Worm (Caenorhabditis elegans) whole organism, L1 larva: ENCODE results near the gene K06A4.2.

ENCODE experiments used
- C16A3.4 ChIP-seq: fragments of 150-350 bp; optimal IDR thresholded peaks from 2 replicates; lab custom pipeline; 2014; ENCODE audit warnings: missing biosample characterization, missing genetic modification characterization
- blmp-1 ChIP-seq: fragments of 150-350 bp; optimal IDR thresholded peaks from 2 replicates; lab custom pipeline; 2014; ENCODE audit warnings: missing biosample characterization, missing genetic modification characterization
- ceh-8 ChIP-seq: fragments of 200-800 bp; sonication (Bioruptor generic); optimal IDR thresholded peaks from 2 replicates; lab custom pipeline; 2018; ENCODE audit warnings: mild to moderate bottlenecking, missing genetic modification characterization, moderate library complexity, missing compliant biosample characterization
- ces-1 ChIP-seq: fragments of 150-350 bp; optimal IDR thresholded peaks from 2 replicates; lab custom pipeline; 2014; ENCODE audit warnings: missing biosample characterization, missing genetic modification reagents, missing genetic modification characterization
- dpl-1 ChIP-seq, 3 experiments: fragments of 150-350 bp in 2 of 3; sonication (generic microtip) in 1 of 3; optimal IDR thresholded peaks; 2 replicates each; lab custom pipeline; 2014 to 2017; ENCODE audit warnings: missing biosample characterization in 3 of 3, missing genetic modification characterization in 3 of 3, missing genetic modification reagents in 3 of 3
- dsc-1 ChIP-seq: sonication (generic microtip); optimal IDR thresholded peaks from 2 replicates; lab custom pipeline; 2016; ENCODE audit warnings: mild to moderate bottlenecking, missing genetic modification characterization, missing compliant biosample characterization
- efl-3 ChIP-seq: fragments of 200-800 bp; sonication (Bioruptor generic); optimal IDR thresholded peaks from 2 replicates; lab custom pipeline; 2018; ENCODE audit warnings: mild to moderate bottlenecking, missing genetic modification characterization, missing compliant biosample characterization
- elt-2 ChIP-seq: sonication (generic microtip); optimal IDR thresholded peaks from 2 replicates; lab custom pipeline; 2016; ENCODE audit warnings: missing genetic modification characterization, mild to moderate bottlenecking, inconsistent platforms, missing compliant biosample characterization, missing genetic modification reagents
- fos-1 ChIP-seq: fragments of 150-350 bp; optimal IDR thresholded peaks from 2 replicates; lab custom pipeline; 2014; ENCODE audit warnings: missing biosample characterization, missing genetic modification characterization
- hlh-17 ChIP-seq: fragments of 200-800 bp; sonication (Bioruptor generic); optimal IDR thresholded peaks from 2 replicates; lab custom pipeline; 2018; ENCODE audit warnings: missing genetic modification characterization, mild to moderate bottlenecking, missing compliant biosample characterization, moderate library complexity, borderline replicate concordance
- hlh-4 ChIP-seq: sonication (generic microtip); optimal IDR thresholded peaks from 2 replicates; lab custom pipeline; 2016; ENCODE audit warnings: mild to moderate bottlenecking, missing genetic modification characterization, missing compliant biosample characterization
- hpl-2 ChIP-seq: fragments of 150-350 bp; optimal IDR thresholded peaks from 2 replicates; lab custom pipeline; 2014; ENCODE audit warnings: missing biosample characterization, missing genetic modification reagents, missing genetic modification characterization
- isw-1 ChIP-seq: fragments of 200-800 bp; sonication (Bioruptor generic); IDR thresholded peaks from 2 replicates; pipeline ENCODE4 v1.3.6; 2022; ENCODE audit warnings: missing genetic modification characterization, missing compliant biosample characterization
- lin-13 ChIP-seq: fragments of 150-350 bp; optimal IDR thresholded peaks from 2 replicates; lab custom pipeline; 2014; ENCODE audit warnings: missing biosample characterization, missing genetic modification reagents, missing genetic modification characterization
- lin-14 ChIP-seq: fragments of 200-800 bp; sonication (Bioruptor generic); optimal IDR thresholded peaks from 2 replicates; lab custom pipeline; 2018; ENCODE audit warnings: mild to moderate bottlenecking, missing genetic modification characterization, moderate library complexity, missing compliant biosample characterization
- lin-35 ChIP-seq, 2 experiments: fragments of 150-350 bp; optimal IDR thresholded peaks; 2 replicates each; lab custom pipeline; 2014; ENCODE audit warnings: missing biosample characterization in 2 of 2, missing genetic modification characterization in 2 of 2, missing genetic modification reagents in 2 of 2
- lir-3 ChIP-seq: sonication (generic microtip); optimal IDR thresholded peaks from 2 replicates; lab custom pipeline; 2016; ENCODE audit warnings: mild to moderate bottlenecking, missing genetic modification characterization, moderate library complexity, missing compliant biosample characterization; ENCODE audit not compliant: poor library complexity
- lsy-2 ChIP-seq, 2 experiments: fragments of 150-350 bp; optimal IDR thresholded peaks; 2 replicates each; lab custom pipeline; 2014; ENCODE audit warnings: missing biosample characterization in 2 of 2, missing genetic modification characterization in 2 of 2
- mab-9 ChIP-seq: fragments of 200-800 bp; sonication (Bioruptor generic); IDR thresholded peaks from 2 replicates; pipeline ENCODE4 v1.3.6; 2022; ENCODE audit warnings: missing genetic modification reagents, missing genetic modification characterization, missing compliant biosample characterization
- mdl-1 ChIP-seq, 2 experiments: fragments of 150-350 bp; optimal IDR thresholded peaks; 2 replicates each; lab custom pipeline; 2014 to 2017; ENCODE audit warnings: missing biosample characterization in 2 of 2, missing genetic modification characterization in 2 of 2, inconsistent platforms in 1 of 2
- nhr-12 ChIP-seq: sonication (generic microtip); optimal IDR thresholded peaks from 2 replicates; lab custom pipeline; 2017; ENCODE audit warnings: missing biosample characterization, missing genetic modification characterization
- nhr-19 ChIP-seq: fragments of 200-800 bp; sonication (Bioruptor generic); conservative IDR thresholded peaks from 2 replicates; pipeline ENCODE4 v1.3.6; 2022; ENCODE audit warnings: missing genetic modification characterization, missing compliant biosample characterization
- nhr-20 ChIP-seq: sonication (generic microtip); optimal IDR thresholded peaks from 2 replicates; lab custom pipeline; 2016; ENCODE audit warnings: mild to moderate bottlenecking, missing genetic modification characterization, missing compliant biosample characterization
- nhr-71 ChIP-seq: sonication (generic microtip); optimal IDR thresholded peaks from 2 replicates; lab custom pipeline; 2016; ENCODE audit warnings: mild to moderate bottlenecking, missing genetic modification characterization, moderate library complexity, missing compliant biosample characterization
- nhr-76 ChIP-seq: sonication (generic microtip); optimal IDR thresholded peaks from 2 replicates; lab custom pipeline; 2017; ENCODE audit warnings: missing biosample characterization, missing genetic modification characterization
- nhr-85 ChIP-seq: sonication (generic microtip); peaks from one replicate; lab custom pipeline; 2016; ENCODE audit warnings: missing genetic modification characterization, inconsistent platforms, missing compliant biosample characterization
- nhr-90 ChIP-seq: sonication (generic microtip); optimal IDR thresholded peaks from 2 replicates; lab custom pipeline; 2016; ENCODE audit warnings: mild to moderate bottlenecking, missing genetic modification characterization, missing compliant biosample characterization; ENCODE audit not compliant: poor library complexity
- pqm-1 ChIP-seq: sonication (generic microtip); optimal IDR thresholded peaks from 3 replicates; lab custom pipeline; 2017; ENCODE audit warnings: missing biosample characterization, missing genetic modification characterization
- unc-98 ChIP-seq: fragments of 200-800 bp; sonication (Bioruptor generic); IDR thresholded peaks from 2 replicates; pipeline ENCODE4 v1.3.6; 2022; ENCODE audit warnings: missing genetic modification characterization, missing compliant biosample characterization
- vab-15 ChIP-seq: sonication (generic microtip); optimal IDR thresholded peaks from 2 replicates; lab custom pipeline; 2017; ENCODE audit warnings: missing genotype, mild to moderate bottlenecking, missing genetic modification characterization, missing compliant biosample characterization
- xbp-1 ChIP-seq: sonication (generic microtip); optimal IDR thresholded peaks from 2 replicates; lab custom pipeline; 2016; ENCODE audit warnings: missing genetic modification characterization, missing compliant biosample characterization
- zip-4 ChIP-seq: fragments of 200-800 bp; sonication (Bioruptor generic); optimal IDR thresholded peaks from 2 replicates; lab custom pipeline; 2018; ENCODE audit warnings: mild to moderate bottlenecking, missing genetic modification characterization, moderate library complexity, missing compliant biosample characterization

The K06A4.2 gene

ce11 chrV:9442471-9442870 lies 41.5 kb upstream of the K06A4.2 start (continued):
- no peak for TF ChIP-seq lsy-2 (tag; optimal IDR thresholded peaks at IDR 0.05; lab: Kevin White, UChicago)
- TF ChIP-seq lin-35 (GFP tag; optimal IDR thresholded peaks at IDR 0.05; lab: Kevin White, UChicago) = peak in 1 of 2 experiments; percentile 6
- TF ChIP-seq hpl-2 (GFP tag; lab: Kevin White, UChicago) = no peak
- no peak for TF ChIP-seq zip-4
- TF ChIP-seq hlh-17 = no peak
- no peak for TF ChIP-seq efl-3
- no peak for TF ChIP-seq ceh-8 (GFP tag; lab: Kevin White, UChicago)

- TF ChIP-seq elt-2 (tag; lab: Kevin White, UChicago) (peak; percentile 94), vab-15 (no peak), nhr-76 (tag; lab: Kevin White, UChicago) (no peak), lin-35 (GFP tag; optimal IDR thresholded peaks at IDR 0.05; lab: Kevin White, UChicago) (peak in 1 of 2 experiments; percentile 63), fos-1 (tag; lab: Kevin White, UChicago) (no peak), unc-98 (GFP tag; lab: Robert Waterston, UW) (no peak), pqm-1 (no peak), nhr-85 (tag; lab: Kevin White, UChicago) (no peak), hlh-4 (tag; lab: Kevin White, UChicago) (no peak), ces-1 (GFP tag; lab: Kevin White, UChicago) (no peak), mdl-1 (tag; optimal IDR thresholded peaks at IDR 0.05; lab: Kevin White, UChicago) (peak in 1 of 2 experiments; percentile 13), nhr-90 (peak; percentile 22), lin-13 (GFP tag; lab: Kevin White, UChicago) (no peak), isw-1 (GFP tag; lab: Robert Waterston, UW) (no peak), nhr-71 (peak; percentile 20), lsy-2 (tag; optimal IDR thresholded peaks at IDR 0.05; lab: Kevin White, UChicago) (no peak), nhr-20 (tag; lab: Kevin White, UChicago) (peak; percentile 4)
Measured at ce11 chrV:9443109-9443508, 40.9 kb upstream of the K06A4.2 start.

- TF ChIP-seq lin-14 (GFP tag; lab: Kevin White, UChicago) (peak; percentile 33), lin-13 (GFP tag; lab: Kevin White, UChicago) (no peak), blmp-1 (peak; percentile 76), ceh-8 (GFP tag; lab: Kevin White, UChicago) (no peak), nhr-85 (tag; lab: Kevin White, UChicago) (peak; percentile 40)
- TF ChIP-seq, all 84 proteins: peak for 3
Measured at ce11 chrV:9443748-9444147, 40.3 kb upstream of the K06A4.2 start, which contains the start of gene wdr-62. TSS of gene wdr-62 (plus strand) at chrV:9444048.

ce11 chrV:9444618-9445017 lies 39.4 kb upstream of the K06A4.2 start:
- TF ChIP-seq vab-15 (no peak), nhr-12 (no peak), xbp-1 (tag; lab: Kevin White, UChicago) (no peak), blmp-1 (peak; percentile 59), nhr-85 (tag; lab: Kevin White, UChicago) (peak; percentile 80)

- TF ChIP-seq C16A3.4 = no peak
- no peak for TF ChIP-seq dpl-1 (GFP tag; optimal IDR thresholded peaks at IDR 0.05; lab: Kevin White, UChicago)
- TF ChIP-seq lin-35 (GFP tag; optimal IDR thresholded peaks at IDR 0.05; lab: Kevin White, UChicago) = no peak
- no peak for TF ChIP-seq efl-3
- no peak for TF ChIP-seq dsc-1 (tag; lab: Kevin White, UChicago)
- TF ChIP-seq lir-3 (tag; lab: Kevin White, UChicago) = no peak
- no peak for TF ChIP-seq nhr-19
- TF ChIP-seq ceh-8 (GFP tag; lab: Kevin White, UChicago) = no peak
- TF ChIP-seq mab-9 (GFP tag; lab: Robert Waterston, UW) = no peak
- TF ChIP-seq zip-4 = no peak
- no peak for TF ChIP-seq unc-98 (GFP tag; lab: Robert Waterston, UW)
- TF ChIP-seq hlh-17 = no peak
Measured at ce11 chrV:9451485-9451884, 32.5 kb upstream of the K06A4.2 start.
